Worm (Caenorhabditis elegans) whole organism, late embryonic: ENCODE results near the gene trxr-1.

Source experiments
- fkh-10 ChIP-seq: fragments of 150-350 bp; optimal IDR thresholded peaks from 2 replicates; lab custom pipeline; 2014; ENCODE audit warnings: missing biosample characterization, missing genetic modification reagents, missing genetic modification characterization
- hlh-8 ChIP-seq: sonication (generic microtip); optimal IDR thresholded peaks from 2 replicates; lab custom pipeline; 2016; ENCODE audit warnings: missing genotype, missing genetic modification characterization, missing compliant biosample characterization

- no peak for TF ChIP-seq fkh-10 (GFP tag; lab: Kevin White, UChicago)
- no peak for TF ChIP-seq hlh-8
These were observed 12.5 kb upstream of the trxr-1 start, which contains the start of gene C25A8.5 for ce11 chrIV:6999206-6999605.
